Fruit fly (Drosophila melanogaster) whole organism, prepupa: ENCODE results near the gene GstD6.
A peak's percentile ranks its signal among the peaks of the same experiment; 100 is the strongest.

Source experiments
- Blimp-1 ChIP-seq: fragments of 200-800 bp; sonication (Bioruptor generic); optimal IDR thresholded peaks from 3 replicates; lab custom pipeline; 2017; ENCODE audit warnings: missing biosample characterization, missing genetic modification characterization, mild to moderate bottlenecking, moderate library complexity, missing genetic modification reagents
- CG10631 ChIP-seq: fragments of 200-800 bp; sonication (Bioruptor generic); optimal IDR thresholded peaks from 2 replicates; lab custom pipeline; 2016; ENCODE audit warnings: missing biosample characterization, missing genetic modification characterization
- CG3032 ChIP-seq: fragments of 200-800 bp; optimal IDR thresholded peaks from 2 replicates; lab custom pipeline; 2019; ENCODE audit warnings: missing biosample characterization, mild to moderate bottlenecking, missing genetic modification characterization, moderate library complexity
- CG3919 ChIP-seq: fragments of 200-800 bp; sonication (Bioruptor generic); optimal IDR thresholded peaks from 3 replicates; lab custom pipeline; 2016; ENCODE audit warnings: missing biosample characterization, missing genetic modification characterization
- CG4318 ChIP-seq: fragments of 200-800 bp; sonication (Bioruptor generic); optimal IDR thresholded peaks from 3 replicates; lab custom pipeline; 2017; ENCODE audit warnings: missing biosample characterization, mild to moderate bottlenecking, missing genetic modification characterization
- CG6163 ChIP-seq: fragments of 200-800 bp; sonication (Bioruptor generic); IDR thresholded peaks from 3 replicates; pipeline ENCODE4 v1.3.6; 2022; ENCODE audit warnings: missing biosample characterization, missing genetic modification characterization
- CG6276 ChIP-seq: fragments of 200-800 bp; sonication (Bioruptor generic); optimal IDR thresholded peaks from 2 replicates; lab custom pipeline; 2017; ENCODE audit warnings: missing biosample characterization, mild to moderate bottlenecking, missing genetic modification characterization
- CG6808 ChIP-seq: fragments of 200-800 bp; sonication (Bioruptor generic); optimal IDR thresholded peaks from 3 replicates; lab custom pipeline; 2017; ENCODE audit warnings: missing biosample characterization, missing genetic modification characterization, mild to moderate bottlenecking, moderate library complexity, missing genetic modification reagents
- CG6854 ChIP-seq: fragments of 200-800 bp; sonication (Bioruptor generic); optimal IDR thresholded peaks from 2 replicates; lab custom pipeline; 2017; ENCODE audit warnings: missing biosample characterization, mild to moderate bottlenecking, missing genetic modification characterization
- CG7368 ChIP-seq: fragments of 200-800 bp; sonication (Bioruptor generic); optimal IDR thresholded peaks from 3 replicates; lab custom pipeline; 2016; ENCODE audit warnings: missing biosample characterization, missing genetic modification characterization
- CG8119 ChIP-seq: fragments of 200-800 bp; sonication (Bioruptor generic); IDR thresholded peaks from 3 replicates; pipeline ENCODE4 v1.3.6; 2022; ENCODE audit warnings: missing biosample characterization, missing genetic modification characterization
- Eip78C ChIP-seq: fragments of 200-800 bp; sonication (Bioruptor generic); peaks from one replicate; lab custom pipeline; 2016; ENCODE audit warnings: missing biosample characterization, missing genetic modification characterization
- Eip93F ChIP-seq: fragments of 200-800 bp; sonication (Bioruptor generic); optimal IDR thresholded peaks from 2 replicates; lab custom pipeline; 2016; ENCODE audit warnings: missing biosample characterization, mild to moderate bottlenecking, missing genetic modification characterization
- Hr38 ChIP-seq: sonication (Bioruptor generic); optimal IDR thresholded peaks from 2 replicates; lab custom pipeline; 2016; ENCODE audit warnings: missing biosample characterization, missing genetic modification characterization
- Hr4 ChIP-seq: fragments of 200-800 bp; sonication (Bioruptor generic); optimal IDR thresholded peaks from 3 replicates; lab custom pipeline; 2016; ENCODE audit warnings: missing biosample characterization, missing genetic modification characterization
- Lpt ChIP-seq: fragments of 200-800 bp; sonication (Bioruptor generic); optimal IDR thresholded peaks from 3 replicates; lab custom pipeline; 2016; ENCODE audit warnings: missing biosample characterization, missing genetic modification characterization
- Sox15 ChIP-seq: fragments of 200-800 bp; sonication (Bioruptor generic); optimal IDR thresholded peaks from 3 replicates; lab custom pipeline; 2016; ENCODE audit warnings: missing biosample characterization, missing genetic modification characterization
- achi ChIP-seq: fragments of 200-800 bp; sonication (Bioruptor generic); optimal IDR thresholded peaks from 3 replicates; lab custom pipeline; 2016; ENCODE audit warnings: missing biosample characterization, missing genetic modification characterization
- acj6 ChIP-seq: fragments of 200-800 bp; sonication (Bioruptor generic); optimal IDR thresholded peaks from 3 replicates; lab custom pipeline; 2016; ENCODE audit warnings: missing biosample characterization, missing genetic modification characterization
- dsx ChIP-seq: fragments of 200-800 bp; optimal IDR thresholded peaks from 3 replicates; lab custom pipeline; 2019; ENCODE audit warnings: missing biosample characterization, mild to moderate bottlenecking, missing genetic modification characterization, moderate library complexity; ENCODE audit not compliant: poor library complexity, severe bottlenecking
- fd59A ChIP-seq: fragments of 200-800 bp; sonication (Bioruptor generic); optimal IDR thresholded peaks from 2 replicates; lab custom pipeline; 2017; ENCODE audit warnings: missing biosample characterization, mild to moderate bottlenecking, missing genetic modification characterization, missing genetic modification reagents
- fd85E ChIP-seq: fragments of 200-800 bp; sonication (Bioruptor generic); optimal IDR thresholded peaks from 3 replicates; lab custom pipeline; 2016; ENCODE audit warnings: missing biosample characterization, missing genetic modification characterization
- fkh ChIP-seq: fragments of 200-800 bp; sonication (Bioruptor generic); optimal IDR thresholded peaks from 3 replicates; lab custom pipeline; 2017; ENCODE audit warnings: missing biosample characterization, mild to moderate bottlenecking, missing genetic modification characterization, moderate library complexity
- lz ChIP-seq: fragments of 200-800 bp; sonication (Bioruptor generic); optimal IDR thresholded peaks from 3 replicates; lab custom pipeline; 2016; ENCODE audit warnings: missing biosample characterization, missing genetic modification characterization
- net ChIP-seq: fragments of 200-800 bp; sonication (Bioruptor generic); optimal IDR thresholded peaks from 3 replicates; lab custom pipeline; 2016; ENCODE audit warnings: missing biosample characterization, missing genetic modification characterization
- pdm3 ChIP-seq: fragments of 200-800 bp; sonication (Bioruptor generic); optimal IDR thresholded peaks from 3 replicates; lab custom pipeline; 2016; ENCODE audit warnings: missing biosample characterization, missing genetic modification characterization
- spab ChIP-seq: fragments of 200-800 bp; sonication (Bioruptor generic); optimal IDR thresholded peaks from 2 replicates; lab custom pipeline; 2017; ENCODE audit warnings: missing biosample characterization, mild to moderate bottlenecking, missing genetic modification characterization, missing genetic modification reagents
- ss ChIP-seq, 2 experiments: fragments of 200-800 bp; sonication (Bioruptor generic); optimal IDR thresholded peaks; 2 replicates in 1 of 2; 3 replicates in 1 of 2; lab custom pipeline; 2017 to 2018; ENCODE audit warnings: mild to moderate bottlenecking in 2 of 2, missing biosample characterization in 2 of 2, missing genetic modification characterization in 2 of 2, moderate library complexity in 1 of 2
- svp ChIP-seq: fragments of 200-800 bp; sonication (Bioruptor generic); peaks from one replicate; lab custom pipeline; 2016; ENCODE audit warnings: missing biosample characterization, missing genetic modification characterization
- topi ChIP-seq: fragments of 200-800 bp; sonication (Bioruptor generic); optimal IDR thresholded peaks from 3 replicates; lab custom pipeline; 2016; ENCODE audit warnings: missing biosample characterization, missing genetic modification characterization

The GstD6 gene

dm6 chr3R:12369135-12369792 is 7.7 kb upstream of the GstD6 start, which contains the start of gene GstD1 (continued):
- TF ChIP-seq svp (GFP tag; lab: Kevin White, UChicago) (peak; percentile 79), topi (GFP tag; lab: Kevin White, UChicago) (peak; percentile 48), CG3919 (peak; percentile 71), achi (GFP tag; lab: Kevin White, UChicago) (peak; percentile 74), dsx (GFP tag; lab: Kevin White, UChicago) (peak; percentile 20), pdm3 (GFP tag; lab: Kevin White, UChicago) (peak; percentile 43), Hr4 (peak; percentile 83), spab (peak; percentile 25), Eip93F (GFP tag; lab: Kevin White, UChicago) (no peak)

dm6 chr3R:12369793-12370642 is 6.9 kb upstream of the GstD6 start:
- peak; percentile 28 for TF ChIP-seq CG10631 (GFP tag; lab: Kevin White, UChicago)
- no peak for TF ChIP-seq Eip78C
- no peak for TF ChIP-seq Blimp-1 (GFP tag; lab: Kevin White, UChicago)
- TF ChIP-seq acj6 (GFP tag; lab: Kevin White, UChicago), result no peak
- TF ChIP-seq CG7368 (GFP tag; lab: Kevin White, UChicago), result no peak
- no peak for TF ChIP-seq Sox15 (GFP tag; lab: Kevin White, UChicago)
- peak; percentile 10 for TF ChIP-seq CG6854
- TF ChIP-seq Hr38 (GFP tag; lab: Kevin White, UChicago), result no peak
- TF ChIP-seq fd85E, result no peak
- TF ChIP-seq topi (GFP tag; lab: Kevin White, UChicago), result no peak
- peak; percentile 59 for TF ChIP-seq fkh (GFP tag; lab: Kevin White, UChicago)
- no peak for TF ChIP-seq fd59A
- no peak for TF ChIP-seq net (GFP tag; lab: Kevin White, UChicago)
- peak; percentile 57 for TF ChIP-seq svp (GFP tag; lab: Kevin White, UChicago)
- TF ChIP-seq lz (GFP tag; lab: Kevin White, UChicago), result no peak
- no peak for TF ChIP-seq Lpt (GFP tag; lab: Kevin White, UChicago)

- TF ChIP-seq CG6163 (GFP tag; lab: Robert Waterston, UW) (0 out of 3 replicates have a peak, but pooled peaks have one; percentile 44), CG8119 (GFP tag; lab: Robert Waterston, UW) (0 out of 3 replicates have a peak, but pooled peaks have one; percentile 34), Sox15 (GFP tag; lab: Kevin White, UChicago) (no peak), CG4318 (GFP tag; lab: Kevin White, UChicago) (no peak), Eip78C (peak; percentile 67), svp (GFP tag; lab: Kevin White, UChicago) (peak; percentile 58), ss (GFP tag; optimal IDR thresholded peaks at IDR 0.05; lab: Kevin White, UChicago) (peak; percentile 11 to 27), dsx (GFP tag; lab: Kevin White, UChicago) (peak; percentile 22), CG6276 (GFP tag; lab: Kevin White, UChicago) (no peak), CG6808 (GFP tag; lab: Kevin White, UChicago) (no peak)
These were observed 6.3 kb upstream of the GstD6 start for dm6 chr3R:12370643-12370995.

DNA sequence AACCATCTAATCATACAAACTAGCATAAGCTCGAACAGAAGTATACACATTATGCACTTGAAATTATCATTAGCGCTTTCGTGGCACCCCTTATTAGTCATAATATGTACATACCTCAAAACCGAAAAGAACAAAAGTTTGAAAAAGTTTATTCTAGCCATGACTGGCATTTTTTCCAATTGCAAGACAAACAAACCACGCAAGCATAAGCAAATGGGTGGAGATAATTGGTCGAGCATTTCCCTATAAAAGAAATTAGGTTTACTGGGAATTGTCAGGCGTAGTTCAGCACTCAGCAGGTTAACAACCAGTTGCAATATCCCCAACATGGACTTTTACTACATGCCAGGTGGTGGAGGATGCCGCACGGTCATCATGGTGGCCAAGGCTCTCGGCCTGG is 5.3 kb upstream of the GstD6 start, which contains the start of gene GstD2:
Gene GstD2 (plus strand): TSS at position 301 of the 400 bp plus-strand sequence.
- TF ChIP-seq Eip78C (peak; percentile 7), CG3032 (tag; lab: Kevin White, UChicago) (no peak)

DNA sequence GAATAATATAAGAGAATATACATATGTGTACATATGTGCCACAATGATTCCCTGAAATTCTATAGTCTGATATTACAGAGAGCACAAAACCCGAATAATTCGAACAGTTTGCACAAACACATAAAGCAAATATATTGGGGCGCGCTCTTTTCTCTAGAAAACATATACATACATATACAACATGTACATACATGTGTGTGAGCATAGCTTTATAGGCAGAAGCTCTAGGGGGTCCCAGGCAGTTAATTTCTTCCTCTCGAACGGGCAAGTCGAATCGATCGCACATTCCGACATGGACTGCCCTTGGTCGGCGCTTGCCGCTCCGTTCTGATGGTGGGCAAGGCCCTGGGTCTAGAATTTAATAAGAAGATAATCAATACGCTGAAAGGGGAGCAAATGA is 4.1 kb upstream of the GstD6 start, which contains the start of gene GstD3:
Gene GstD3 (plus strand): TSS at position 269 of the 400 bp plus-strand sequence.
- no peak for TF ChIP-seq topi (GFP tag; lab: Kevin White, UChicago)
- TF ChIP-seq Eip78C, result peak; percentile 4
- peak; percentile 60 for TF ChIP-seq svp (GFP tag; lab: Kevin White, UChicago)
